Fruit fly (Drosophila melanogaster): ENCODE results near the gene CG43056.
A peak's percentile ranks its signal among the peaks of the same experiment; 100 is the strongest.

Gene CG43056

dm6 chr2L:4393842-4394421 is 43.7 kb upstream of the CG43056 start, which contains the start of gene CG3652 (continued):
- TF ChIP-seq CG4854 (GFP tag; optimal IDR thresholded peaks at IDR 0.05) (no peak), Neu2 (GFP tag; optimal IDR thresholded peaks at IDR 0.05; ENCODE audit: borderline replicate concordance) (no peak), CG3407 (GFP tag; optimal IDR thresholded peaks at IDR 0.05) (no peak), CG11504 (tag; optimal IDR thresholded peaks at IDR 0.05) (no peak), CG3065 (GFP tag; optimal IDR thresholded peaks at IDR 0.05) (no peak), ken (GFP tag; IDR thresholded peaks at IDR 0.05) (no peak), CG3281 (GFP tag; optimal IDR thresholded peaks at IDR 0.05) (no peak), crc (GFP tag; optimal IDR thresholded peaks at IDR 0.05) (no peak), Atf6 (GFP tag; IDR thresholded peaks at IDR 0.05) (no peak), ftz-f1 (GFP tag; optimal IDR thresholded peaks at IDR 0.05) (no peak), CG18619 (GFP tag; optimal IDR thresholded peaks at IDR 0.05) (no peak), wdn (GFP tag; IDR thresholded peaks at IDR 0.05) (no peak), CG13894 (tag; optimal IDR thresholded peaks at IDR 0.05) (no peak), Dp (GFP tag; optimal IDR thresholded peaks at IDR 0.05) (peak; percentile 68), usp (GFP tag; optimal IDR thresholded peaks at IDR 0.05) (no peak), Meics (GFP tag; optimal IDR thresholded peaks at IDR 0.05) (peak; percentile 5), MTF-1 (GFP tag; optimal IDR thresholded peaks at IDR 0.05; ENCODE audit: borderline replicate concordance) (no peak), chn (GFP tag; optimal IDR thresholded peaks at IDR 0.05) (peak; percentile 9), CG10462 (GFP tag; optimal IDR thresholded peaks at IDR 0.05) (no peak), Dip3 (GFP tag; optimal IDR thresholded peaks at IDR 0.05) (peak; percentile 48), pnt (GFP tag; optimal IDR thresholded peaks at IDR 0.05) (peak; percentile 34), CG17186 (GFP tag; optimal IDR thresholded peaks at IDR 0.05) (peak; percentile 31), Deaf1 (tag; optimal IDR thresholded peaks at IDR 0.05) (no peak), Fer3 (tag; optimal IDR thresholded peaks at IDR 0.05) (no peak), Sry-β (GFP tag; optimal IDR thresholded peaks at IDR 0.05) (peak; percentile 82), onecut (GFP tag; IDR thresholded peaks at IDR 0.05) (no peak), CG9609 (GFP tag; optimal IDR thresholded peaks at IDR 0.05) (peak; percentile 19), Nf-YA (GFP tag; IDR thresholded peaks at IDR 0.05) (no peak), CG16779 (GFP tag; IDR thresholded peaks at IDR 0.05) (no peak), vnd (GFP tag; IDR thresholded peaks at IDR 0.05; ENCODE audit: partially characterized antibody) (no peak), CG2678 (tag; optimal IDR thresholded peaks at IDR 0.05) (no peak), CG9932 (GFP tag; IDR thresholded peaks at IDR 0.05) (peak; percentile 30; the same call in 1 of the 2 replicates), sug (tag; optimal IDR thresholded peaks at IDR 0.05) (no peak), vfl (GFP tag; optimal IDR thresholded peaks at IDR 0.05) (peak; percentile 9), klu (GFP tag; IDR thresholded peaks at IDR 0.05) (peak; percentile 11; the same call in 1 of the 2 replicates), emc (GFP tag; optimal IDR thresholded peaks at IDR 0.05) (no peak), Atf3 (GFP tag; optimal IDR thresholded peaks at IDR 0.05) (peak; percentile 26), Mad (GFP tag; optimal IDR thresholded peaks at IDR 0.05) (no peak), eve (GFP tag; optimal IDR thresholded peaks at IDR 0.05) (no peak), lilli (GFP tag; optimal IDR thresholded peaks at IDR 0.05) (peak; percentile 61), lab (GFP tag; optimal IDR thresholded peaks at IDR 0.05) (no peak), HmgD (GFP tag; optimal IDR thresholded peaks at IDR 0.05) (peak; percentile 27), CG16813 (GFP tag; IDR thresholded peaks at IDR 0.05; ENCODE audit: partially characterized antibody) (peak; percentile 60), cas (GFP tag; IDR thresholded peaks at IDR 0.05) (no peak), D19A (tag; optimal IDR thresholded peaks at IDR 0.05) (no peak), tup (GFP tag; optimal IDR thresholded peaks at IDR 0.05) (no peak), pzg (GFP tag; optimal IDR thresholded peaks at IDR 0.05) (peak; percentile 47), Atf-2 (GFP tag; optimal IDR thresholded peaks at IDR 0.05) (no peak), CG9797 (GFP tag; optimal IDR thresholded peaks at IDR 0.05) (peak; percentile 78), Rfx (GFP tag; IDR thresholded peaks at IDR 0.05) (no peak; the same call in 1 of the 2 replicates), Camta (GFP tag; optimal IDR thresholded peaks at IDR 0.05) (no peak)

Data from whole organism, embryonic.